Fruit fly (Drosophila melanogaster) whole organism, adult: Measurements from ENCODE around the gene CG9328.

Experiments used
- CG11617 ChIP-seq: fragments of 200-800 bp; sonication (Bioruptor generic); optimal IDR thresholded peaks from 2 replicates; lab custom pipeline; 2017; ENCODE audit warnings: mild to moderate bottlenecking, missing biosample characterization, missing genetic modification reagents, missing genetic modification characterization
- CG12768 ChIP-seq: fragments of 200-800 bp; sonication (Bioruptor generic); optimal IDR thresholded peaks from 2 replicates; lab custom pipeline; 2017; ENCODE audit warnings: missing biosample characterization, missing genetic modification characterization, mild to moderate bottlenecking, moderate library complexity, missing genetic modification reagents
- CG14711 ChIP-seq: fragments of 200-800 bp; sonication (Bioruptor generic); optimal IDR thresholded peaks from 2 replicates; lab custom pipeline; 2018; ENCODE audit warnings: missing biosample characterization, mild to moderate bottlenecking, missing genetic modification characterization, moderate library complexity
- CG1620 ChIP-seq: fragments of 200-800 bp; sonication (Bioruptor generic); optimal IDR thresholded peaks from 2 replicates; lab custom pipeline; 2016; ENCODE audit warnings: missing biosample characterization, missing genetic modification characterization
- CG33017 ChIP-seq: fragments of 200-800 bp; sonication (Bioruptor generic); optimal IDR thresholded peaks from 2 replicates; lab custom pipeline; 2018; ENCODE audit warnings: missing biosample characterization, mild to moderate bottlenecking, missing genetic modification characterization, moderate library complexity
- CG5204 ChIP-seq: fragments of 200-800 bp; sonication (Bioruptor generic); optimal IDR thresholded peaks from 2 replicates; lab custom pipeline; 2016; ENCODE audit warnings: missing biosample characterization, missing genetic modification characterization
- CG7045 ChIP-seq: fragments of 200-800 bp; sonication (Bioruptor generic); optimal IDR thresholded peaks from 2 replicates; lab custom pipeline; 2017; ENCODE audit warnings: missing biosample characterization, mild to moderate bottlenecking, missing genetic modification characterization
- CG7101 ChIP-seq: fragments of 200-800 bp; sonication (Bioruptor generic); optimal IDR thresholded peaks from 2 replicates; lab custom pipeline; 2018; ENCODE audit warnings: missing biosample characterization, mild to moderate bottlenecking, missing genetic modification characterization, moderate library complexity
- Clk ChIP-seq: fragments of 200-800 bp; sonication (Bioruptor generic); optimal IDR thresholded peaks from 2 replicates; lab custom pipeline; 2017; ENCODE audit warnings: missing biosample characterization, missing genetic modification characterization
- Crg-1 ChIP-seq: fragments of 200-800 bp; sonication (Bioruptor generic); optimal IDR thresholded peaks from 2 replicates; lab custom pipeline; 2016; ENCODE audit warnings: missing biosample characterization, missing genetic modification characterization
- Hr96 ChIP-seq: fragments of 200-800 bp; sonication (Bioruptor generic); optimal IDR thresholded peaks from 2 replicates; lab custom pipeline; 2016; ENCODE audit warnings: missing biosample characterization, missing genetic modification characterization
- Mnt ChIP-seq: fragments of 200-800 bp; sonication (Bioruptor generic); optimal IDR thresholded peaks from 2 replicates; lab custom pipeline; 2016; ENCODE audit warnings: missing biosample characterization, mild to moderate bottlenecking, missing genetic modification characterization
- bab1 ChIP-seq: fragments of 200-800 bp; sonication (Bioruptor generic); optimal IDR thresholded peaks from 3 replicates; lab custom pipeline; 2019; ENCODE audit warnings: missing biosample characterization, mild to moderate bottlenecking, missing genetic modification characterization, moderate library complexity
- cic ChIP-seq: fragments of 200-800 bp; sonication (Bioruptor generic); optimal IDR thresholded peaks from 2 replicates; lab custom pipeline; 2017; ENCODE audit warnings: missing biosample characterization, mild to moderate bottlenecking, missing genetic modification characterization, moderate library complexity
- cnc ChIP-seq, 2 experiments: fragments of >200 bp; optimal IDR thresholded peaks; 2 replicates each; lab custom pipeline; 2017
- kay ChIP-seq: fragments of 200-800 bp; sonication (Bioruptor generic); peaks from one replicate; lab custom pipeline; 2016; ENCODE audit warnings: missing biosample characterization, missing genetic modification characterization, borderline replicate concordance
- ovo ChIP-seq: fragments of 200-800 bp; sonication (Bioruptor generic); optimal IDR thresholded peaks from 2 replicates; lab custom pipeline; 2016; ENCODE audit warnings: missing biosample characterization, missing genetic modification characterization
- pad ChIP-seq: fragments of 200-800 bp; sonication (Bioruptor generic); optimal IDR thresholded peaks from 3 replicates; lab custom pipeline; 2017; ENCODE audit warnings: missing biosample characterization, missing genetic modification characterization, mild to moderate bottlenecking, moderate library complexity, missing genetic modification reagents
- tj ChIP-seq: fragments of 200-800 bp; sonication (Bioruptor generic); optimal IDR thresholded peaks from 3 replicates; lab custom pipeline; 2017; ENCODE audit warnings: missing biosample characterization, mild to moderate bottlenecking, missing genetic modification characterization, moderate library complexity
- toe ChIP-seq: fragments of 200-800 bp; sonication (Bioruptor generic); optimal IDR thresholded peaks from 2 replicates; lab custom pipeline; 2016; ENCODE audit warnings: missing biosample characterization, missing genetic modification characterization

The CG9328 gene

DNA sequence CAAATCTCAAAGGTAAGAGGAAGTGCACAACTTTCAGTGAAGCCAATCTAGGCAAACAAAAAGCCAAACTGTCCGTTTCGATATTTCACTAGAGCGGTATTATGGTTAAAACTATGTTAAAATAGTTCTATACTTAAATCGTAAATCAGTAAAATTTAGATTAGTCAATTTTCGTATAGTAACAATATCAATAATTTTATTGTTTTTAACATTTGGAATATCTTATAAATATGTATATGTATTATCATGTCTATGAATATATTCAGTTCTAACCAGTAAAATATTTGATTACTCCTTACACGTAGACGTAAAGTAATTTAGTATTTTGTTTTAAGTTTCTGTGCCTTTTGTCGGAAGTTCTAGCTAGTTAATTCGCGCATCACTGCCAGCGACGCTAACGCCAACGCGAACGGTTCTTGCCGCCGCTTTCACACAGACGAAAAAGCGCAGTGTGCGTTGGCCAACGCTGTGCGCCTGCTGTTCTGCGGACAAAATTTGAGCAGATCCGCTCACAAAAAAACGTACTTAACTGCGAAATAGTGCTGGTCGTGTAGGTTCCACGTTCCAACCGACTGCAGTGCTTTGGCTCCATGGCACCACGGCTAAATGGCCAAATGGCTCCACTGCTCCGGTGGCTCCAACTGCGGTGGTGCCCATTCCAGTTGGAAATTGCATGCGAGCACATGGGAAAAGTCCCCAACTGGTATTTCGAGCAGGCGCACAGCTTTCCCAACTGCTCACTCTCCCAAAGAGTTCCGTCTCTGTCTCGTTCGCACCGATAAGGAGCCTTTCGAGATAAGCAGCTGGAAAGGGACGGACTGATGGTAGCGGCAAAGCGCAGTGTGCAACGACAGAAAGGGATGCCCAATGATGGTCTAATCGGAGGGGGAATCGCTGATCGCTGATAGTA lies 25.9 kb downstream of the CG9328 start:
- peak; percentile 48 for TF ChIP-seq CG12768
- no peak for TF ChIP-seq CG7045 (GFP tag; lab: Kevin White, UChicago)
- TF ChIP-seq pad: peak; percentile 100
- peak; percentile 99 for TF ChIP-seq Mnt
- TF ChIP-seq ovo (GFP tag; lab: Kevin White, UChicago): peak; percentile 73
- no peak for TF ChIP-seq Clk (GFP tag; lab: Kevin White, UChicago)
- TF ChIP-seq CG7101 (tag; lab: Kevin White, UChicago): no peak
- TF ChIP-seq bab1 (GFP tag; lab: Kevin White, UChicago): peak; percentile 44
- peak; percentile 86 for TF ChIP-seq cic (GFP tag; lab: Kevin White, UChicago)
- TF ChIP-seq cnc (optimal IDR thresholded peaks at IDR 0.05; lab: Kevin White, UChicago): no peak
- TF ChIP-seq toe (GFP tag; lab: Kevin White, UChicago): peak; percentile 17
- TF ChIP-seq kay: peak; percentile 41
- peak; percentile 46 for TF ChIP-seq Hr96
- no peak for TF ChIP-seq CG1620 (GFP tag; lab: Kevin White, UChicago)
- no peak for TF ChIP-seq CG33017 (tag; lab: Kevin White, UChicago)
- peak; percentile 49 for TF ChIP-seq tj (GFP tag; lab: Kevin White, UChicago)
- no peak for TF ChIP-seq Crg-1 (GFP tag; lab: Kevin White, UChicago)
- TF ChIP-seq CG5204: no peak
- TF ChIP-seq CG14711 (tag; lab: Kevin White, UChicago): no peak
- no peak for TF ChIP-seq CG11617 (GFP tag; lab: Kevin White, UChicago)

dm6 chr2L:20824136-20824789 lies 26.7 kb downstream of the CG9328 start:
- TF ChIP-seq CG7101 (tag; lab: Kevin White, UChicago) (no peak), CG14711 (tag; lab: Kevin White, UChicago) (no peak), kay (peak; percentile 96), CG33017 (tag; lab: Kevin White, UChicago) (peak; percentile 6)

DNA sequence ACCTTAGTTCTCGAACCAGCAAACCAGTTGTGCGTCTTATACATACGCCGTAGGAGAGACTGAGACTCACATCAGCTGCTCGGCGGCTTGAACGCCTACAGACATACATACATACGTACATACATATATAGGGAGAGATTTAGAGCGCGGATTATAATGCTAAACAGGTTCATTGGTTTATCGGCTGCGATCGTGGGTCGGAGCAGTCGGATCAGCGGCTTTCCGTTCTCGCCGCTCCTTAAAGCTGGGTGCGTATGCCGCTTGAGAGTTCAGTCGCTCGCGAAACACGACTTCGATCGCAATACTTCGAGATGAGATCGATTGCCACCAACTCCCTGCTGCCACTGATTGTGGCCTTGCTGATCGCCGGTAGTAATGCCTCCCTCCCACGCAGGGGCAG lies 27.8 kb downstream of the CG9328 start:
- TF ChIP-seq kay (peak; percentile 54), cic (GFP tag; lab: Kevin White, UChicago) (no peak)

dm6 chr2L:20826226-20826625 lies 28.7 kb downstream of the CG9328 start:
- TF ChIP-seq kay (peak; percentile 76), CG33017 (tag; lab: Kevin White, UChicago) (no peak)

DNA sequence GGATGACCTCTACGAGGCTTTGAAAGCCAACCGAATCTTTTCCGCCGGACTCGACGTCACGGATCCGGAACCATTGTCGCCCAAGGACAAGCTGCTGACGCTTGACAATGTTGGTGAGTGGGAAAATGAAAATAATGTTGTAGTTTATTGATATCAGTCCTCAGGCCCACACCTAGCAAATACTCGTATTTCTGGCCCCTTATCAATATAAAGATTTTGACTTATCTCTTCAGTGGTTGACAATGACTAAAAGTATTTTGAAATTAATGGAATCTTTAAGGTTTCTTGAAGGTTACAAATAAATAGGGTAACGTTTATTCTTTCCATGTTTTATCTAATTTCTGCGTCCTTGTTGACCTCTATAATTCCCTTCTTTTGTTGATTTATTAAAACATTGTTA lies 29.5 kb downstream of the CG9328 start:
- TF ChIP-seq CG7045 (GFP tag; lab: Kevin White, UChicago) (no peak), cnc (optimal IDR thresholded peaks at IDR 0.05; lab: Kevin White, UChicago) (no peak), Clk (GFP tag; lab: Kevin White, UChicago) (no peak), Crg-1 (GFP tag; lab: Kevin White, UChicago) (no peak), CG33017 (tag; lab: Kevin White, UChicago) (no peak), CG1620 (GFP tag; lab: Kevin White, UChicago) (no peak), toe (GFP tag; lab: Kevin White, UChicago) (no peak), cic (GFP tag; lab: Kevin White, UChicago) (no peak), CG11617 (GFP tag; lab: Kevin White, UChicago) (no peak), Mnt (no peak), bab1 (GFP tag; lab: Kevin White, UChicago) (no peak), ovo (GFP tag; lab: Kevin White, UChicago) (no peak), CG5204 (no peak), Hr96 (no peak), CG12768 (no peak), CG7101 (tag; lab: Kevin White, UChicago) (no peak), tj (GFP tag; lab: Kevin White, UChicago) (no peak)

DNA sequence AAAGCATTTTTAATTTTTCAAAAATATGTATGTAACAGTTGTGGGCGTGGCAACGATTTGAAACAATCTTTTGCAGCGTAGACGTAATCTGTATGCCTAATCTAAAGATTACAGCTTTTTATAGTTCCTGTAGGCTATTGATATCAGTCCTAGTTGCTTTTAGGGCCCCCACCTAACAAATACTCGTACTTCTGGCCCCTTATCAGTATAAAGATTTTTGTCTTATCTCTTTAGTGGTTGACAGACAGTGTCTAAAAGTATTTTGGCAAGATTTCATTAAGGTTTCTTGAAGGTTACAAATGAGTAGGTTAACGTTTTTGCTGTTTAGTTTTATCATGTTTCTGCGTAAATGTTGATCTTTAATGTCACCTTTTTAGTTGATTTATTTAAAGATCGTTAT lies 31.2 kb downstream of the CG9328 start:
- TF ChIP-seq tj (GFP tag; lab: Kevin White, UChicago) (no peak), cic (GFP tag; lab: Kevin White, UChicago) (peak; percentile 55), ovo (GFP tag; lab: Kevin White, UChicago) (no peak)

dm6 chr2L:20829309-20829708 lies 31.8 kb downstream of the CG9328 start, which contains the start of gene CG31673:
Gene CG31673, plus strand, starts transcription at chr2L:20829609.
- no peak for TF ChIP-seq Clk (GFP tag; lab: Kevin White, UChicago)
- TF ChIP-seq cnc (optimal IDR thresholded peaks at IDR 0.05; lab: Kevin White, UChicago): no peak
- no peak for TF ChIP-seq ovo (GFP tag; lab: Kevin White, UChicago)
- no peak for TF ChIP-seq pad
- TF ChIP-seq Mnt: no peak
- TF ChIP-seq CG33017 (tag; lab: Kevin White, UChicago): no peak
